Worm (Caenorhabditis elegans) whole organism, L4 larva: ENCODE results near the gene air-1.

Experiments
- D1046.2 ChIP-seq: fragments of 200-800 bp; sonication (Bioruptor generic); IDR thresholded peaks from 2 replicates; pipeline ENCODE4 v1.3.6; 2022; ENCODE audit warnings: missing genetic modification characterization, missing compliant biosample characterization
- aly-2 ChIP-seq: sonication (generic microtip); optimal IDR thresholded peaks from 2 replicates; lab custom pipeline; 2018; ENCODE audit warnings: missing biosample characterization, missing genetic modification characterization
- ama-1 ChIP-seq: fragments of 150-350 bp; optimal IDR thresholded peaks from 2 replicates; lab custom pipeline; 2014; ENCODE audit warnings: inconsistent platforms, mixed read lengths
- ces-1 ChIP-seq: fragments of 150-350 bp; sonication (generic microtip); optimal IDR thresholded peaks from 4 replicates; lab custom pipeline; 2014; ENCODE audit warnings: missing biosample characterization, missing genetic modification reagents, missing genetic modification characterization
- cey-2 ChIP-seq: sonication (generic microtip); optimal IDR thresholded peaks from 3 replicates; lab custom pipeline; 2017; ENCODE audit warnings: missing genetic modification characterization, mild to moderate bottlenecking, missing compliant biosample characterization, antibody characterized with exemption, borderline replicate concordance; ENCODE audit not compliant: insufficient read depth
- dmd-9 ChIP-seq: fragments of 200-800 bp; sonication (Bioruptor generic); IDR thresholded peaks from 2 replicates; pipeline ENCODE4 v1.3.6; 2022; ENCODE audit warnings: missing genetic modification reagents, missing genetic modification characterization, missing compliant biosample characterization
- dve-1 ChIP-seq: sonication (generic microtip); optimal IDR thresholded peaks from 2 replicates; lab custom pipeline; 2017; ENCODE audit warnings: antibody characterized with exemption, mild to moderate bottlenecking, missing genetic modification characterization, missing compliant biosample characterization; ENCODE audit not compliant: insufficient read depth
- lsy-2 ChIP-seq, 2 experiments: fragments of 150-350 bp in 1 of 2; sonication (generic microtip) in 1 of 2; optimal IDR thresholded peaks; 2 replicates each; lab custom pipeline; 2014 to 2017; ENCODE audit warnings: missing biosample characterization in 2 of 2, missing genetic modification characterization in 2 of 2
- mep-1 ChIP-seq: fragments of 150-350 bp; sonication (generic microtip); optimal IDR thresholded peaks from 3 replicates; lab custom pipeline; 2014; ENCODE audit warnings: missing biosample characterization, missing genetic modification characterization
- nhr-10 ChIP-seq: fragments of 150-350 bp; optimal IDR thresholded peaks from 2 replicates; lab custom pipeline; 2014; ENCODE audit warnings: missing biosample characterization, missing genetic modification characterization
- nhr-11 ChIP-seq: fragments of 150-350 bp; optimal IDR thresholded peaks from 2 replicates; lab custom pipeline; 2014; ENCODE audit warnings: missing biosample characterization, missing genetic modification characterization
- nhr-41 ChIP-seq: fragments of 200-800 bp; sonication (Bioruptor generic); IDR thresholded peaks from 2 replicates; pipeline ENCODE4 v1.3.6; 2022; ENCODE audit warnings: missing genetic modification reagents, missing genetic modification characterization, missing compliant biosample characterization
- tra-1 ChIP-seq: fragments of 200-800 bp; sonication (Bioruptor generic); IDR thresholded peaks from 2 replicates; pipeline ENCODE4 v1.3.6; 2022; ENCODE audit warnings: missing genetic modification reagents, missing genetic modification characterization, missing compliant biosample characterization

ce11 chrV:8245457-8245856 lies 24.2 kb downstream of the air-1 start, which contains the start of gene C16D9.5:
- no peak for TF ChIP-seq mep-1 (tag; lab: Kevin White, UChicago)
- TF ChIP-seq dmd-9: no peak
- no peak for TF ChIP-seq nhr-10 (tag; lab: Kevin White, UChicago)
- no peak for TF ChIP-seq lsy-2 (tag; optimal IDR thresholded peaks at IDR 0.05; lab: Kevin White, UChicago)
- no peak for TF ChIP-seq dve-1
- TF ChIP-seq ama-1 (lab: Kevin White, UChicago): no peak
- no peak for TF ChIP-seq cey-2 (tag; lab: Kevin White, UChicago)
- no peak for TF ChIP-seq tra-1
- no peak for TF ChIP-seq ces-1 (GFP tag; lab: Kevin White, UChicago)
- TF ChIP-seq aly-2 (tag; lab: Kevin White, UChicago): no peak
- TF ChIP-seq nhr-41 (GFP tag; lab: Robert Waterston, UW): no peak
- TF ChIP-seq D1046.2: no peak
- TF ChIP-seq nhr-11 (tag; lab: Kevin White, UChicago): no peak
